1 fruit fly cellular context compared by ENCODE assay signal in the genomic region with DNA sequence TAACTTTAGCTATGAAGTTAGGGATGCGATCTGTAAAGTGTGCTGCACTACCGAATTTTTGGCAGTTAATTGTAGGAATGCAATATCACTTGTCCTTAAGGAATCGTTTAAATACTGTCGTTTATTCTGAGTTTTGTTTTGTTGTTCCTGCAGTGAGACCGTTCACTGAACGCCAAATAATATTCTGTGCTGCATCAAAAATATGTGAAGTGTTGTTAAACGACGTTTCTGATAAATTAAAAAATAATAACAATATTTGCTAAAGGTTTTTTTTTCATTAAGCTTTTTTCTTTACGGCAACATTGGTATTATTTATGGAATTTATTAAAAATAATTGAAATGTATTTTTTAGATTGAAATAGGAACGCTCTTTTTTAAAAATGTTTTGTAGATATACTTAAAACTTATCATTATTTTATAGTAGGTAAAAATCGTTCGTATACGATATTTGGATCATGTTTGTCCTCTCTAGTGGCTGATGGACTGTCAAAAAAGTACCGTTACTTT.
TF ChIP-seq lines count a peak whose summit lies in the region.

A gene (minus strand): TSS at position 182 of the 507 bp plus-strand sequence.

TF ChIP-seq in whole organism, embryonic, 481 proteins besides CTCF, POLR2A, EP300 and RAD21 (continued from another document):
- TF ChIP-seq H2.0 (GFP tag; IDR thresholded peaks at IDR 0.05; lab: Robert Waterston, UW) (no peak), Hr39 (optimal IDR thresholded peaks at IDR 0.05; lab: Kevin White, UChicago) (no peak), ac (GFP tag; optimal IDR thresholded peaks at IDR 0.05; lab: Kevin White, UChicago) (no peak), sug (tag; optimal IDR thresholded peaks at IDR 0.05; lab: Kevin White, UChicago) (peak; percentile 43), ftz-f1 (GFP tag; optimal IDR thresholded peaks at IDR 0.05; lab: Kevin White, UChicago) (no peak), exex (tag; optimal IDR thresholded peaks at IDR 0.05; lab: Kevin White, UChicago) (peak; percentile 41), onecut (GFP tag; IDR thresholded peaks at IDR 0.05; lab: Robert Waterston, UW) (no peak), p53 (GFP tag; optimal IDR thresholded peaks at IDR 0.05; lab: Kevin White, UChicago) (no peak), CG34376 (GFP tag; optimal IDR thresholded peaks at IDR 0.05; lab: Kevin White, UChicago) (no peak), NC2α (GFP tag; optimal IDR thresholded peaks at IDR 0.05; lab: Kevin White, UChicago) (no peak), gsb-n (tag; optimal IDR thresholded peaks at IDR 0.05; lab: Kevin White, UChicago) (peak; percentile 48), CG8478 (optimal IDR thresholded peaks at IDR 0.05; lab: Kevin White, UChicago) (no peak), dpn (GFP tag; optimal IDR thresholded peaks at IDR 0.05; lab: Kevin White, UChicago) (peak; percentile 9 to 27), sim (GFP tag; IDR thresholded peaks at IDR 0.05; lab: Robert Waterston, UW) (no peak), gt (GFP tag; IDR thresholded peaks at IDR 0.05; lab: Robert Waterston, UW) (no peak)
TF ChIP-seq in whole organism, embryonic: peak in this region for 134.
